Worm (Caenorhabditis elegans): ENCODE data around the gene erd-2.2.

DNA sequence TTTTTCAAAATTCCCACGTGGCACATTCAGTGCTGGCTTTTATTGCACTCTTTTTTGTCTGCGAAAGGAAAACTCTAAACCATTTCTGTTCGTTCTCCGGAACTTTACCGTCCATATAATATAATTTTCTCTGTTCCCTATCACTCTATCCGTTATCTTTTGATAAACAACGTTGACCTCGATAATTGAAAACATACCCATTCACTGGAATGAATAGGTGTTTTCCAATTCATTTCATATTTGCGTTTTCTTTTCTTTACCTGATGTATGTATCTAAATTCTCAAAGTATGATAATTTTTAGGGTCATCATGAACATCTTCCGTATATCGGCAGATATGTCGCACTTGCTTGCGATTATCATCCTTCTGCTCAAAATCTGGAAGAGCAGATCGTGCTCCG is at the start of gene erd-2.2:
- TF ChIP-seq tbx-11 (GFP tag; IDR thresholded peaks at IDR 0.05) = no peak
- TF ChIP-seq ama-1 (optimal IDR thresholded peaks at IDR 0.05) = no peak
- TF ChIP-seq tbx-37 (GFP tag; conservative IDR thresholded peaks at IDR 0.05) = no peak
- TF ChIP-seq scrt-1 (GFP tag; IDR thresholded peaks at IDR 0.05) = no peak
- no peak for TF ChIP-seq tra-4 (tag; optimal IDR thresholded peaks at IDR 0.05)
- no peak for TF ChIP-seq hmg-4 (GFP tag; optimal IDR thresholded peaks at IDR 0.05)
- TF ChIP-seq flt-1 (GFP tag; IDR thresholded peaks at IDR 0.05) = no peak
- TF ChIP-seq sea-1 (GFP tag; conservative IDR thresholded peaks at IDR 0.05) = no peak
- no peak for TF ChIP-seq B0310.2 (tag; optimal IDR thresholded peaks at IDR 0.05)
- no peak for TF ChIP-seq ceh-36 (tag; optimal IDR thresholded peaks at IDR 0.05)
- no peak for TF ChIP-seq hmbx-1 (tag; optimal IDR thresholded peaks at IDR 0.05)
- no peak for TF ChIP-seq pes-1 (GFP tag; IDR thresholded peaks at IDR 0.05)
- no peak for TF ChIP-seq ets-7 (tag; optimal IDR thresholded peaks at IDR 0.05)
- TF ChIP-seq F13C5.2 (tag; optimal IDR thresholded peaks at IDR 0.05) = no peak

All from whole organism, early embryonic.